Worm (Caenorhabditis elegans) whole organism, mixed stage, embryonic: Measurements from ENCODE around the gene F39G3.3.

Source experiments
- ceh-83 ChIP-seq: fragments of 200-800 bp; sonication (Bioruptor generic); optimal IDR thresholded peaks from 2 replicates; lab custom pipeline; 2018; ENCODE audit warnings: mild to moderate bottlenecking, missing genetic modification characterization, missing compliant biosample characterization
- cnd-1 ChIP-seq: fragments of 200-800 bp; sonication (Bioruptor generic); optimal IDR thresholded peaks from 2 replicates; lab custom pipeline; 2018; ENCODE audit warnings: mild to moderate bottlenecking, missing genetic modification characterization, missing compliant biosample characterization
- elt-3 ChIP-seq: fragments of 150-350 bp; optimal IDR thresholded peaks from 2 replicates; lab custom pipeline; 2014; ENCODE audit warnings: missing biosample characterization, missing genetic modification characterization
- hlh-1 ChIP-seq: fragments of 150-350 bp; optimal IDR thresholded peaks from 2 replicates; lab custom pipeline; 2014; ENCODE audit warnings: missing biosample characterization, missing genetic modification reagents, missing genetic modification characterization
- nhr-2 ChIP-seq: fragments of 150-350 bp; optimal IDR thresholded peaks from 2 replicates; lab custom pipeline; 2014; ENCODE audit warnings: missing biosample characterization, missing genetic modification characterization
- nhr-237 ChIP-seq: fragments of 150-350 bp; optimal IDR thresholded peaks from 2 replicates; lab custom pipeline; 2014; ENCODE audit warnings: missing biosample characterization, missing genetic modification characterization
- unc-120 ChIP-seq: sonication (generic microtip); optimal IDR thresholded peaks from 2 replicates; lab custom pipeline; 2017; ENCODE audit warnings: missing genetic modification characterization, missing compliant biosample characterization; ENCODE audit not compliant: poor library complexity, severe bottlenecking
- unc-62 ChIP-seq: fragments of 150-350 bp; optimal IDR thresholded peaks from 2 replicates; lab custom pipeline; 2014; ENCODE audit warnings: missing biosample characterization, missing genetic modification reagents, missing genetic modification characterization
- zip-8 ChIP-seq: fragments of 150-350 bp; optimal IDR thresholded peaks from 2 replicates; lab custom pipeline; 2014; ENCODE audit warnings: missing biosample characterization, missing genetic modification characterization

Gene F39G3.3

DNA sequence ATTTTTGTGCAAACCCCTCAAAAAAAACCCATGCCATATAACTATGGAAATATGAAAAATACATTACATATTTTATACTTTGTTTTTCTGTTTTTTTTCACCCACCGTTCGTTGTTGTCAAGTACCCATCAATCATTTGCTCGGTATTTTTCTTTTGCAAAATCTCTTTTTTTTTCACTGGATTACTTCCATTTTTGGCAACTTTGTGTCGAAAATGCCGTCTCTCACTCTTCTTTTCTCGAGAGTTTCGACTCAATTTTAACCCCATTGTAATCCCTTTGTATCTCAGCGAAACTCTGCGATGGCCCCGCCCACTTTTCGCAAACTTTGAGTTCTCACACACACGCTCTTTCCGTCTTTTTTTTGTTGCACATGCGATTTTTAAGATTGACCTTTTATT is 43.4 kb downstream of the F39G3.3 start:
- TF ChIP-seq unc-120 = peak; percentile 29
- no peak for TF ChIP-seq nhr-237 (tag; lab: Kevin White, UChicago)

DNA sequence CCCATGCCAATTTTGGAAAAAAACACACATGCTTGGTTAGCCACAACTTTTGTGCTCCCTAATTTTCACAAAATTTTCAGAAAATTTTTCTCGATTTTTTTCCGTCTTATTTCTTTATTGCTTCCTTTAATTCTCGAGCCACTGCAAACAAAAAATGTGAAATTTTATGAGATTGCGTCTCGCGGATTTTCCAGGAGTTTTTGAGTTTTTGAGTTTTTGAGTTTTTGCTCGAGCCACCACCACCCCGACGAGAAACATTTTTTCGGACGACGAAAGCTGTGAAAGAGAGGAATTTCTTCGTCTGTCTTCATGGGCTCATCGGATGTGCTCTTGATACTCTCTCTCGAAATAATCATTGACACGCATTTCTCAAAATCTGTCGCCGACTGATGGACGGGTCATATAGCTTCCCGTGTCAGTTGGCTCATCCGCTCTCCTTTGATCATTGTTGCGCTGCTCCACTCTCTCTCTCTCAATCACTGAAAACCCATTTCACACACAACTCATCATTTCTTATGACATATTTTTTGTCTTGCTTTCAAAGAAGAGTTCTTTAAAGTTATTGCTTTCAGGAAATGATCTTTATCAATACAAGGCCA is 45.8 kb downstream of the F39G3.3 start, which contains the start of gene C18G1.1:
Gene C18G1.1 (plus strand): TSS at position 573 of the 599 bp plus-strand sequence.
- TF ChIP-seq hlh-1 (tag; lab: Kevin White, UChicago) (peak; percentile 89), ceh-83 (GFP tag; lab: Kevin White, UChicago) (no peak), zip-8 (tag; lab: Kevin White, UChicago) (no peak), unc-62 (GFP tag; lab: Kevin White, UChicago) (peak; percentile 99), unc-120 (peak; percentile 26), cnd-1 (tag; lab: Kevin White, UChicago) (no peak)

DNA sequence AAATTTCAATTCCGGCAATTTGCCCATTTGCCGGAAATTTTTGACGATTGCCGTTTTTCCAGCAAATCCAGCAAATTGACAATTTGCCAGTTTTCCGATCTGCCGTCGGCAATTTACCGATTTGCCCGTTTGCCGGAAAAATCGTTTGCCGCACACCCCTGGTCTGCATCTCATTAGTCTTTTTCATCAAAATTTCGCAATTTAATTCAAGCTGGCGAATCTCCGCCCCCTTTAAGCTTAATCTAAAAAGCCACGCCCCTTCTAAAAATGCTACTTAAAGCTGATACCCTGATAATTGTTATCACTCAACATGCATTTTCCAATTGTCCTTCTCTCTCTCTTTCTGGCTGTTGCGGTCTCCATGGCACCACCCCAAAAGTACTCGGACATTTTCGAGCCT is 51.6 kb downstream of the F39G3.3 start, which contains the start of gene Y60C6A.1:
Gene Y60C6A.1 (plus strand): TSS at position 301 of the 400 bp plus-strand sequence.
- TF ChIP-seq nhr-2 (tag; lab: Kevin White, UChicago) (no peak), elt-3 (tag; lab: Kevin White, UChicago) (no peak)
